Comparison of ENCODE assay signal across 1 fruit fly cellular context in genomic region chr3R:27111784-27112602, dm6.
A peak's percentile ranks its signal among the peaks of the same experiment; 100 is the strongest.
TF ChIP-seq lines count a peak whose summit lies in the region.

Gene gb (minus strand): TSS chr3R:27112270.
Gene CG5815 (plus strand): TSS chr3R:27112566.

TF ChIP-seq in whole organism, embryonic, 481 proteins besides CTCF, POLR2A, EP300 and RAD21 (continued from another document):
- peak; percentile 96 for TF ChIP-seq lilli (GFP tag; optimal IDR thresholded peaks at IDR 0.05; lab: Kevin White, UChicago)
- TF ChIP-seq CG4617 (GFP tag; optimal IDR thresholded peaks at IDR 0.05; lab: Kevin White, UChicago; ENCODE audit: borderline replicate concordance), result peak; percentile 70
- peak; percentile 2 for TF ChIP-seq NC2α (GFP tag; optimal IDR thresholded peaks at IDR 0.05; lab: Kevin White, UChicago)
- peak; percentile 92 for TF ChIP-seq Fer1 (GFP tag; optimal IDR thresholded peaks at IDR 0.05; lab: Kevin White, UChicago)
- peak; percentile 86 for TF ChIP-seq CG10462 (GFP tag; optimal IDR thresholded peaks at IDR 0.05; lab: Kevin White, UChicago)
- TF ChIP-seq Dad (GFP tag; optimal IDR thresholded peaks at IDR 0.05; lab: Kevin White, UChicago), result peak; percentile 82
- peak; percentile 85 for TF ChIP-seq CG6272 (GFP tag; IDR thresholded peaks at IDR 0.05; lab: Robert Waterston, UW)
- TF ChIP-seq fd3F (GFP tag; optimal IDR thresholded peaks at IDR 0.05; lab: Kevin White, UChicago), result peak; percentile 87
- peak; percentile 95 for TF ChIP-seq Xrp1 (GFP tag; IDR thresholded peaks at IDR 0.05; lab: Robert Waterston, UW)
- peak; percentile 91 for TF ChIP-seq CG3281 (GFP tag; optimal IDR thresholded peaks at IDR 0.05; lab: Kevin White, UChicago)
- peak; percentile 75 for TF ChIP-seq MTF-1 (GFP tag; optimal IDR thresholded peaks at IDR 0.05; lab: Kevin White, UChicago; ENCODE audit: borderline replicate concordance)
- TF ChIP-seq gsb-n (tag; optimal IDR thresholded peaks at IDR 0.05; lab: Kevin White, UChicago), result no peak
- peak; percentile 90 for TF ChIP-seq CG11695 (GFP tag; IDR thresholded peaks at IDR 0.05; lab: Robert Waterston, UW)
- TF ChIP-seq CG1602 (GFP tag; optimal IDR thresholded peaks at IDR 0.05; lab: Kevin White, UChicago), result peak; percentile 91
- TF ChIP-seq CG33213 (GFP tag; optimal IDR thresholded peaks at IDR 0.05; lab: Kevin White, UChicago), result peak; percentile 88
- TF ChIP-seq CG3838 (GFP tag; optimal IDR thresholded peaks at IDR 0.05; lab: Kevin White, UChicago), result peak; percentile 77
- TF ChIP-seq mld (GFP tag; IDR thresholded peaks at IDR 0.05; lab: Robert Waterston, UW; ENCODE audit: partially characterized antibody), result peak; percentile 87
- peak; percentile 80 for TF ChIP-seq gsb (GFP tag; IDR thresholded peaks at IDR 0.05; lab: Robert Waterston, UW)
- TF ChIP-seq HmgZ (tag; optimal IDR thresholded peaks at IDR 0.05; lab: Kevin White, UChicago), result peak; percentile 91
- peak; percentile 88 for TF ChIP-seq CG17359 (tag; optimal IDR thresholded peaks at IDR 0.05; lab: Kevin White, UChicago)
- peak; percentile 96 for TF ChIP-seq CG2120 (GFP tag; optimal IDR thresholded peaks at IDR 0.05; lab: Kevin White, UChicago)
- peak; percentile 85 for TF ChIP-seq bbx (GFP tag; IDR thresholded peaks at IDR 0.05; lab: Robert Waterston, UW; ENCODE audit: partially characterized antibody)
- peak; percentile 71 for TF ChIP-seq CG30020 (tag; optimal IDR thresholded peaks at IDR 0.05; lab: Kevin White, UChicago)
- no peak for TF ChIP-seq pb (GFP tag; optimal IDR thresholded peaks at IDR 0.05; lab: Kevin White, UChicago)
- peak; percentile 79 for TF ChIP-seq CG8388 (GFP tag; optimal IDR thresholded peaks at IDR 0.05; lab: Kevin White, UChicago)
- TF ChIP-seq CG10267 (tag; optimal IDR thresholded peaks at IDR 0.05; lab: Kevin White, UChicago), result peak; percentile 82
- peak; percentile 94 for TF ChIP-seq CG13775 (GFP tag; optimal IDR thresholded peaks at IDR 0.05; lab: Kevin White, UChicago)
- peak; percentile 85 for TF ChIP-seq bab2 (GFP tag; optimal IDR thresholded peaks at IDR 0.05; lab: Kevin White, UChicago)
- peak; percentile 75 for TF ChIP-seq CG6765 (GFP tag; optimal IDR thresholded peaks at IDR 0.05; lab: Kevin White, UChicago)
- TF ChIP-seq CG12942 (GFP tag; optimal IDR thresholded peaks at IDR 0.05; lab: Kevin White, UChicago), result peak; percentile 89
- peak; percentile 84 for TF ChIP-seq ase (GFP tag; IDR thresholded peaks at IDR 0.05; lab: Robert Waterston, UW)
- peak; percentile 72 for TF ChIP-seq org-1 (GFP tag; optimal IDR thresholded peaks at IDR 0.05; lab: Kevin White, UChicago)
- TF ChIP-seq CG4404 (GFP tag; IDR thresholded peaks at IDR 0.05; lab: Robert Waterston, UW), result peak; percentile 85
- peak; percentile 87 for TF ChIP-seq CG14667 (GFP tag; IDR thresholded peaks at IDR 0.05; lab: Robert Waterston, UW)
- TF ChIP-seq cato (GFP tag; optimal IDR thresholded peaks at IDR 0.05; lab: Kevin White, UChicago; ENCODE audit: borderline replicate concordance), result peak; percentile 81
- TF ChIP-seq CG2116 (GFP tag; optimal IDR thresholded peaks at IDR 0.05; lab: Kevin White, UChicago), result peak; percentile 92
- TF ChIP-seq CG1647 (GFP tag; optimal IDR thresholded peaks at IDR 0.05; lab: Kevin White, UChicago), result peak; percentile 91
- TF ChIP-seq D19B (GFP tag; optimal IDR thresholded peaks at IDR 0.05; lab: Kevin White, UChicago), result peak; percentile 82
- peak; percentile 32 for TF ChIP-seq CG4282 (GFP tag; optimal IDR thresholded peaks at IDR 0.05; lab: Kevin White, UChicago)
